Worm (Caenorhabditis elegans) whole organism, early embryonic: ENCODE data around the gene dhs-30.

Experiments
- B0310.2 ChIP-seq: sonication (generic microtip); optimal IDR thresholded peaks from 2 replicates; lab custom pipeline; 2016; ENCODE audit warnings: mild to moderate bottlenecking, missing genetic modification characterization, missing compliant biosample characterization
- F13C5.2 ChIP-seq: sonication (generic microtip); optimal IDR thresholded peaks from 2 replicates; lab custom pipeline; 2017; ENCODE audit warnings: mild to moderate bottlenecking, missing genetic modification characterization, inconsistent platforms, missing compliant biosample characterization
- aly-1 ChIP-seq: sonication (generic microtip); optimal IDR thresholded peaks from 2 replicates; lab custom pipeline; 2016; ENCODE audit warnings: missing genetic modification characterization, missing compliant biosample characterization
- ama-1 ChIP-seq: fragments of 150-350 bp; optimal IDR thresholded peaks from 2 replicates; lab custom pipeline; 2014
- ceh-13 ChIP-seq: fragments of 200-800 bp; sonication (Bioruptor generic); optimal IDR thresholded peaks from 2 replicates; lab custom pipeline; 2018; ENCODE audit warnings: mild to moderate bottlenecking, missing genetic modification characterization, missing compliant biosample characterization
- ceh-36 ChIP-seq: sonication (generic microtip); optimal IDR thresholded peaks from 2 replicates; lab custom pipeline; 2016; ENCODE audit warnings: missing genetic modification characterization, inconsistent platforms, missing compliant biosample characterization
- ets-7 ChIP-seq: sonication (generic microtip); optimal IDR thresholded peaks from 2 replicates; lab custom pipeline; 2016; ENCODE audit warnings: missing genotype, missing genetic modification characterization, missing compliant biosample characterization
- flt-1 ChIP-seq: fragments of 200-800 bp; sonication (Bioruptor generic); IDR thresholded peaks from 2 replicates; pipeline ENCODE4 v1.3.6; 2022; ENCODE audit warnings: missing genetic modification characterization, missing compliant biosample characterization
- hmbx-1 ChIP-seq: sonication (generic microtip); optimal IDR thresholded peaks from 2 replicates; lab custom pipeline; 2016; ENCODE audit warnings: mild to moderate bottlenecking, missing genetic modification characterization, missing compliant biosample characterization
- hmg-4 ChIP-seq: fragments of 200-800 bp; sonication (Bioruptor generic); optimal IDR thresholded peaks from 2 replicates; lab custom pipeline; 2018; ENCODE audit warnings: mild to moderate bottlenecking, missing genetic modification characterization, missing compliant biosample characterization
- hnd-1 ChIP-seq: sonication (generic microtip); optimal IDR thresholded peaks from 2 replicates; lab custom pipeline; 2016; ENCODE audit warnings: missing genetic modification characterization, missing compliant biosample characterization
- pes-1 ChIP-seq: fragments of 200-800 bp; sonication (Bioruptor generic); IDR thresholded peaks from 2 replicates; pipeline ENCODE4 v1.3.6; 2022; ENCODE audit warnings: missing genetic modification reagents, missing genetic modification characterization, missing compliant biosample characterization
- scrt-1 ChIP-seq: fragments of 200-800 bp; sonication (Bioruptor generic); IDR thresholded peaks from 2 replicates; pipeline ENCODE4 v1.3.6; 2022; ENCODE audit warnings: missing genetic modification characterization, missing compliant biosample characterization
- sea-1 ChIP-seq: fragments of 200-800 bp; sonication (Bioruptor generic); conservative IDR thresholded peaks from 2 replicates; pipeline ENCODE4 v1.3.6; 2022; ENCODE audit warnings: missing genetic modification characterization, missing compliant biosample characterization
- tbx-11 ChIP-seq: fragments of 200-800 bp; sonication (Bioruptor generic); IDR thresholded peaks from 2 replicates; pipeline ENCODE4 v1.3.6; 2022; ENCODE audit warnings: missing genetic modification characterization, missing compliant biosample characterization
- tbx-37 ChIP-seq: fragments of 200-800 bp; sonication (Bioruptor generic); conservative IDR thresholded peaks from 2 replicates; pipeline ENCODE4 v1.3.6; 2022; ENCODE audit warnings: missing genetic modification reagents, missing genetic modification characterization, missing compliant biosample characterization
- tra-4 ChIP-seq: sonication (generic microtip); optimal IDR thresholded peaks from 2 replicates; lab custom pipeline; 2017; ENCODE audit warnings: missing genetic modification characterization, missing compliant biosample characterization

dhs-30 gene

DNA sequence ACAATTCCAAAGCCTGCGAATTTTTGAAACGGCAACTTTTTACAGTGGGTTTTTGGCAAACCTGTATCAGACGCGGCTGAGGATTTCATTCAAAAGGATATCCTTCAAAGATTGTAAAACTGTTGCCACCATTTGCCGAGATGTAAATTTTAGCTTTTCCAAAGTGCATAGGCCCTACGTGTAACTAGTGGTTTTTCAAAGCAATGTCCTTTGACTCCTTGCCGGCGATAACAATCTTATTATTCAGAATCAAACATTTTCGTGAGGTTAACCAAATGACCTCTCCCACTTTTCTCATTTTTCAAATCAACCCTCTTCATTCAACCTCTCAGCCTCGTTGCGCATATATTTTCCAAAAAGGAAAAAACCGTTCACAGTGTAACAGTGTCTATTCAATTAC lies 4.3 kb downstream of the dhs-30 start, which contains the start of gene T25G12.3:
T25G12.3 (plus strand) TSS at position 301 of the 400 bp plus-strand sequence.
- TF ChIP-seq scrt-1 (GFP tag; lab: Robert Waterston, UW) (no peak), F13C5.2 (tag; lab: Kevin White, UChicago) (no peak), tbx-11 (GFP tag; lab: Robert Waterston, UW) (no peak), tra-4 (tag; lab: Kevin White, UChicago) (no peak), ceh-36 (tag; lab: Kevin White, UChicago) (no peak)

DNA sequence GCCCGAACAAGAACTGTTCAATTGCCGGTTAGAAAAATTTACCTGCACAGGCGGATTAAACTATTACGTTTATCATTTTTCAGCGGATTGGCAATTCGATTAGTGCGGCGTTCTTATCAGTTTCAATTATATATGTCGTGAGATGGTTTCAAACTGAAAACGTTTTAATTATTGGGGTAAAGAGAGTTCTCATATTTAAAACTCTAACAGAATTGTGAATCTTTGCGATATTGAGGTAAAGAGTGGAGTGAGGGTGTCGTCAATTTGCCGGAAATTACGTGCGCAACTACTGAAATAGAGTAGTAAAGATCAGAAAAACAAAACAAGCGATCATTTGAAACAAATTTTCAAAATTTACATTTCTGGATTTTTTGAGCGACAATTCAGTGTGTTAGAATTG lies 5.5 kb downstream of the dhs-30 start, which contains the start of gene T25G12.6:
T25G12.6 (minus strand) TSS at position 101 of the 400 bp plus-strand sequence.
- TF ChIP-seq hmg-4 (GFP tag; lab: Kevin White, UChicago), result no peak

- TF ChIP-seq tbx-11 (GFP tag; lab: Robert Waterston, UW) (no peak), scrt-1 (GFP tag; lab: Robert Waterston, UW) (no peak), hmg-4 (GFP tag; lab: Kevin White, UChicago) (no peak), pes-1 (GFP tag; lab: Robert Waterston, UW) (no peak), hnd-1 (tag; lab: Kevin White, UChicago) (no peak), aly-1 (no peak), sea-1 (GFP tag; lab: Robert Waterston, UW) (no peak), ceh-13 (no peak), ama-1 (lab: Kevin White, UChicago) (no peak), B0310.2 (no peak), flt-1 (GFP tag; lab: Robert Waterston, UW) (no peak), hmbx-1 (no peak)
Observed at ce11 chrX:17227376-17227775, 8.3 kb downstream of the dhs-30 start.

ce11 chrX:17221873-17222525 lies 13.6 kb downstream of the dhs-30 start, which contains the start of gene rab-6.2:
TSS of gene rab-6.2 (plus strand) at chrX:17222475.
- TF ChIP-seq F13C5.2 (tag; lab: Kevin White, UChicago) (no peak), ama-1 (lab: Kevin White, UChicago) (no peak), tra-4 (tag; lab: Kevin White, UChicago) (no peak), aly-1 (no peak), sea-1 (GFP tag; lab: Robert Waterston, UW) (no peak), pes-1 (GFP tag; lab: Robert Waterston, UW) (no peak), B0310.2 (no peak), hmg-4 (GFP tag; lab: Kevin White, UChicago) (peak; percentile 58), hmbx-1 (no peak)

DNA sequence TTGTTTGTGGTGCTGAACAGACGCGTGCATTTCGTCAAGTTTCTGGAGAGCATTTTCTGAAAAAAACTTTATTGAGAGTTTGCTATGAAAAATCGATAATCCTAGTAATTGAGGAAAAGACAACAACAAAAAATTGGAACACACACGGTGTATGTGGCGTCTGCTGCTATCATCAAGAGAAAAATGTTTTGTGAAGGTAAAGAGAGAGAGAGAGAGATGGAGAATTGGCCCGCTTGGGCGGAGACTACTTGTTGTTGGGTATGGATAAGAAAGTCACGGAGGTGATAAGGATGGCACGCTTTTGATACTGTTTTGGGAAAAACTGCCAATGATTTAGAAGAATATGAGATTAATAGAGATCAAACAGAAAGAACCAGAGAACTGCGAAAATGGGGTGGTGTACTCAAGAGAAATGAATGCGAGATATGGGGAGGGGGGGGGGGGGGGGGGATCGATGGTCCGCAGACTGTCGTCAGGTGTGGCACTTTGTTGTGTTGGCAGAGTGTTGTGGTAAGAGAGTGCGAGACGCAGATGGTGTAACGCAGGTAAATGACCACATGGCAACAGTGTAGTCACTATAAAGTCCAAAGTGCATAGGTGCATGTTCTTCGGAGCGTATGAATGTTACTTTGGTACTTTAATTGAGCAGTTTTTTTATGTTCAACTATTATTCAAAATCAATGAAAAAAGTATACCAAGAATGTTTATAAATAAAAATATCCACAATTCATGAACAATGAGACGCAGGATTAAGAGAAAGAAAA lies 18.4 kb downstream of the dhs-30 start, which contains the start of gene acdh-7:
acdh-7 (minus strand) TSS at position 56 of the 764 bp plus-strand sequence.
- TF ChIP-seq ets-7 (tag; lab: Kevin White, UChicago), result no peak
- no peak for TF ChIP-seq ama-1 (lab: Kevin White, UChicago)
- TF ChIP-seq tbx-11 (GFP tag; lab: Robert Waterston, UW), result no peak
- no peak for TF ChIP-seq scrt-1 (GFP tag; lab: Robert Waterston, UW)
- TF ChIP-seq hmg-4 (GFP tag; lab: Kevin White, UChicago), result no peak
- peak; percentile 21 for TF ChIP-seq ceh-36 (tag; lab: Kevin White, UChicago)
- no peak for TF ChIP-seq aly-1
- TF ChIP-seq flt-1 (GFP tag; lab: Robert Waterston, UW), result no peak

ce11 chrX:17216178-17216577 lies 19.5 kb downstream of the dhs-30 start:
- no peak for TF ChIP-seq ama-1 (lab: Kevin White, UChicago)
- no peak for TF ChIP-seq ceh-36 (tag; lab: Kevin White, UChicago)

- TF ChIP-seq hmbx-1 (no peak), F13C5.2 (tag; lab: Kevin White, UChicago) (no peak), flt-1 (GFP tag; lab: Robert Waterston, UW) (no peak), scrt-1 (GFP tag; lab: Robert Waterston, UW) (no peak), aly-1 (no peak), tra-4 (tag; lab: Kevin White, UChicago) (no peak), hnd-1 (tag; lab: Kevin White, UChicago) (no peak), B0310.2 (no peak), hmg-4 (GFP tag; lab: Kevin White, UChicago) (no peak), tbx-37 (no peak), ets-7 (tag; lab: Kevin White, UChicago) (no peak), tbx-11 (GFP tag; lab: Robert Waterston, UW) (no peak), ama-1 (lab: Kevin White, UChicago) (no peak), ceh-13 (no peak), ceh-36 (tag; lab: Kevin White, UChicago) (no peak), pes-1 (GFP tag; lab: Robert Waterston, UW) (no peak), sea-1 (GFP tag; lab: Robert Waterston, UW) (no peak)
Observed at ce11 chrX:17215753-17216152, 19.9 kb downstream of the dhs-30 start.

DNA sequence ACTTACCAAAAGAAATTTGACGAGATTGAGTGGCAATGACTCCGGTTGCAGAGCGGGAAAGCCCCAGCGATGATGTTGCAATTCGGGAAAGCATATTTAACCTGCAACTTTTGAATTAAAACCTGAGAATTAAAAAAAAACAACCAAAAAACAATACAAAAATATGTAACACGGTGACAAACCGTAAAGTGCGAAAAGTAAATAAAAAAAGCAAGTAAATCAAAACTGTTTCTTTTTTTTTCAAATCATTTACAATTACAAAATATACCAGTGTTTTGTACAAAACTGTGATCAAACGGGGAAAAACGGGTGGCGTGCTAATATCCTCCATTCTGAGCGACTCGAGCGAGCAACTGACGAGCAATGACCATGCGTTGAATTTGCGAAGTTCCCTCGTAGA lies 20.8 kb downstream of the dhs-30 start, which contains the start of gene acdh-10:
acdh-10 (minus strand) TSS at position 101 of the 400 bp plus-strand sequence.
- no peak for TF ChIP-seq ama-1 (lab: Kevin White, UChicago)
- no peak for TF ChIP-seq ceh-13
- no peak for TF ChIP-seq tbx-11 (GFP tag; lab: Robert Waterston, UW)
- no peak for TF ChIP-seq sea-1 (GFP tag; lab: Robert Waterston, UW)
- no peak for TF ChIP-seq hmbx-1
- no peak for TF ChIP-seq hmg-4 (GFP tag; lab: Kevin White, UChicago)
- TF ChIP-seq flt-1 (GFP tag; lab: Robert Waterston, UW), result no peak
- no peak for TF ChIP-seq hnd-1 (tag; lab: Kevin White, UChicago)
- no peak for TF ChIP-seq F13C5.2 (tag; lab: Kevin White, UChicago)
- TF ChIP-seq ceh-36 (tag; lab: Kevin White, UChicago), result no peak
- TF ChIP-seq B0310.2, result no peak
- no peak for TF ChIP-seq ets-7 (tag; lab: Kevin White, UChicago)
- no peak for TF ChIP-seq scrt-1 (GFP tag; lab: Robert Waterston, UW)
- no peak for TF ChIP-seq pes-1 (GFP tag; lab: Robert Waterston, UW)
- no peak for TF ChIP-seq tra-4 (tag; lab: Kevin White, UChicago)
- no peak for TF ChIP-seq tbx-37
- no peak for TF ChIP-seq aly-1
